Fruit fly (Drosophila melanogaster) whole organism, embryonic: Measurements from ENCODE around the gene ND-B16.6.

Source experiments
- Atf6 ChIP-seq: fragments of 200-800 bp; sonication (Bioruptor generic); IDR thresholded peaks from 2 replicates; pipeline ENCODE4 v1.3.6; 2022; ENCODE audit warnings: missing biosample characterization, missing genetic modification characterization
- Bdp1 ChIP-seq: fragments of 200-800 bp; sonication (Bioruptor generic); optimal IDR thresholded peaks from 3 replicates; lab custom pipeline; 2016; ENCODE audit warnings: missing biosample characterization, missing genetic modification characterization
- C15 ChIP-seq: fragments of 200-800 bp; sonication (Bioruptor generic); IDR thresholded peaks from 3 replicates; pipeline ENCODE4 v1.3.6; 2022; ENCODE audit warnings: missing biosample characterization, missing genetic modification characterization
- CG10543 ChIP-seq: fragments of 200-800 bp; sonication (Bioruptor generic); optimal IDR thresholded peaks from 3 replicates; lab custom pipeline; 2017; ENCODE audit warnings: missing biosample characterization, mild to moderate bottlenecking, missing genetic modification characterization, moderate library complexity
- CG10565 ChIP-seq: fragments of 200-800 bp; sonication (Bioruptor generic); optimal IDR thresholded peaks from 3 replicates; lab custom pipeline; 2016; ENCODE audit warnings: missing biosample characterization, mild to moderate bottlenecking, missing genetic modification characterization
- CG11093 ChIP-seq: fragments of 200-800 bp; sonication (Bioruptor generic); IDR thresholded peaks from 3 replicates; pipeline ENCODE4 v1.3.6; 2022; ENCODE audit warnings: missing biosample characterization, missing genetic modification characterization
- CG11398 ChIP-seq: fragments of 200-800 bp; sonication (Bioruptor generic); optimal IDR thresholded peaks from 2 replicates; lab custom pipeline; 2016; ENCODE audit warnings: missing biosample characterization, missing genetic modification characterization
- CG11456 ChIP-seq: fragments of 200-800 bp; sonication (Bioruptor generic); IDR thresholded peaks from 3 replicates; pipeline ENCODE4 v1.3.6; 2022; ENCODE audit warnings: missing biosample characterization, missing genetic modification characterization
- CG12104 ChIP-seq: fragments of 200-800 bp; sonication (Bioruptor generic); optimal IDR thresholded peaks from 3 replicates; lab custom pipeline; 2016; ENCODE audit warnings: missing biosample characterization, missing genetic modification characterization
- CG12155 ChIP-seq: fragments of 200-800 bp; sonication (Bioruptor generic); optimal IDR thresholded peaks from 3 replicates; lab custom pipeline; 2016; ENCODE audit warnings: missing biosample characterization, missing genetic modification characterization
- CG1233 ChIP-seq: fragments of 200-800 bp; sonication (Bioruptor generic); optimal IDR thresholded peaks from 4 replicates; lab custom pipeline; 2018; ENCODE audit warnings: missing biosample characterization, mild to moderate bottlenecking, missing genetic modification characterization
- CG13894 ChIP-seq: fragments of 200-800 bp; sonication (Bioruptor generic); optimal IDR thresholded peaks from 3 replicates; lab custom pipeline; 2018; ENCODE audit warnings: missing biosample characterization, mild to moderate bottlenecking, missing genetic modification characterization, moderate library complexity
- CG14710 ChIP-seq: fragments of 200-800 bp; sonication (Bioruptor generic); optimal IDR thresholded peaks from 3 replicates; lab custom pipeline; 2019; ENCODE audit warnings: missing biosample characterization, mild to moderate bottlenecking, missing genetic modification characterization, moderate library complexity
- CG15479 ChIP-seq: fragments of 200-800 bp; sonication (Bioruptor generic); optimal IDR thresholded peaks from 3 replicates; lab custom pipeline; 2019; ENCODE audit warnings: missing biosample characterization, mild to moderate bottlenecking, missing genetic modification characterization, moderate library complexity
- CG15696 ChIP-seq: fragments of 200-800 bp; sonication (Bioruptor generic); optimal IDR thresholded peaks from 2 replicates; lab custom pipeline; 2019; ENCODE audit warnings: missing biosample characterization, mild to moderate bottlenecking, missing genetic modification characterization, moderate library complexity
- CG17361 ChIP-seq: fragments of 200-800 bp; sonication (Bioruptor generic); IDR thresholded peaks from 3 replicates; pipeline ENCODE4 v1.3.6; 2022; ENCODE audit warnings: missing biosample characterization, missing genetic modification characterization
- CG18476 ChIP-seq: fragments of 200-800 bp; sonication (Bioruptor generic); optimal IDR thresholded peaks from 2 replicates; lab custom pipeline; 2016; ENCODE audit warnings: missing biosample characterization, mild to moderate bottlenecking, missing genetic modification characterization
- CG30431 ChIP-seq: fragments of 200-800 bp; sonication (Bioruptor generic); optimal IDR thresholded peaks from 2 replicates; lab custom pipeline; 2017; ENCODE audit warnings: missing biosample characterization, missing genetic modification characterization
- CG3281 ChIP-seq: fragments of 200-800 bp; sonication (Bioruptor generic); optimal IDR thresholded peaks from 3 replicates; lab custom pipeline; 2017; ENCODE audit warnings: missing biosample characterization, mild to moderate bottlenecking, missing genetic modification characterization
- CG3838 ChIP-seq: fragments of 200-800 bp; sonication (Bioruptor generic); optimal IDR thresholded peaks from 3 replicates; lab custom pipeline; 2016; ENCODE audit warnings: missing biosample characterization, missing genetic modification characterization
- CG6683 ChIP-seq: fragments of 200-800 bp; sonication (Bioruptor generic); optimal IDR thresholded peaks from 2 replicates; lab custom pipeline; 2017; ENCODE audit warnings: missing biosample characterization, mild to moderate bottlenecking, missing genetic modification characterization, missing genetic modification reagents
- CG6765 ChIP-seq: fragments of 200-800 bp; sonication (Bioruptor generic); optimal IDR thresholded peaks from 3 replicates; lab custom pipeline; 2017; ENCODE audit warnings: missing biosample characterization, mild to moderate bottlenecking, missing genetic modification characterization
- CG8290 ChIP-seq, 3 experiments: fragments of 200-800 bp; sonication (Bioruptor generic); optimal IDR thresholded peaks; 2 replicates each; lab custom pipeline; 2016 to 2019; ENCODE audit warnings: missing biosample characterization in 3 of 3, missing genetic modification characterization in 3 of 3, mild to moderate bottlenecking in 2 of 3, moderate library complexity in 1 of 3
- CG9437 ChIP-seq: fragments of 200-800 bp; sonication (Bioruptor generic); optimal IDR thresholded peaks from 2 replicates; lab custom pipeline; 2018; ENCODE audit warnings: missing biosample characterization, mild to moderate bottlenecking, missing genetic modification characterization
- CG9797 ChIP-seq: fragments of 200-800 bp; sonication (Bioruptor generic); optimal IDR thresholded peaks from 3 replicates; lab custom pipeline; 2018; ENCODE audit warnings: missing biosample characterization, mild to moderate bottlenecking, missing genetic modification characterization
- CoRest ChIP-seq: fragments of 200-800 bp; sonication (Bioruptor generic); optimal IDR thresholded peaks from 3 replicates; lab custom pipeline; 2018; ENCODE audit warnings: missing biosample characterization, mild to moderate bottlenecking, missing genetic modification characterization, moderate library complexity
- Eip74EF ChIP-seq, 2 experiments: fragments of 200-800 bp in 1 of 2; fragments of >200 bp in 1 of 2; sonication (Bioruptor generic) in 1 of 2; optimal IDR thresholded peaks; 2 replicates each; lab custom pipeline; 2017 to 2019; ENCODE audit warnings: missing biosample characterization in 2 of 2, missing genetic modification characterization in 2 of 2, mild to moderate bottlenecking in 1 of 2, moderate library complexity in 1 of 2
- Fer1 ChIP-seq: fragments of 200-800 bp; sonication (Bioruptor generic); optimal IDR thresholded peaks from 2 replicates; lab custom pipeline; 2017; ENCODE audit warnings: missing biosample characterization, mild to moderate bottlenecking, missing genetic modification characterization
- MTF-1 ChIP-seq: fragments of 200-800 bp; sonication (Bioruptor generic); optimal IDR thresholded peaks from 2 replicates; lab custom pipeline; 2018; ENCODE audit warnings: missing biosample characterization, mild to moderate bottlenecking, missing genetic modification characterization, borderline replicate concordance
- Oli ChIP-seq: fragments of 200-800 bp; sonication (Bioruptor generic); optimal IDR thresholded peaks from 2 replicates; lab custom pipeline; 2018; ENCODE audit warnings: missing biosample characterization, mild to moderate bottlenecking, missing genetic modification characterization, moderate library complexity
- Rx ChIP-seq: fragments of 200-800 bp; sonication (Bioruptor generic); IDR thresholded peaks from 2 replicates; pipeline ENCODE4 v1.3.6; 2022; ENCODE audit warnings: missing biosample characterization, missing genetic modification characterization
- Six4 ChIP-seq: fragments of 200-800 bp; sonication (Bioruptor generic); optimal IDR thresholded peaks from 2 replicates; lab custom pipeline; 2016; ENCODE audit warnings: missing biosample characterization, missing genetic modification characterization
- ash1 ChIP-seq: fragments of 200-800 bp; sonication (Bioruptor generic); optimal IDR thresholded peaks from 2 replicates; lab custom pipeline; 2018; ENCODE audit warnings: missing biosample characterization, mild to moderate bottlenecking, missing genetic modification characterization
- btn ChIP-seq: fragments of 200-800 bp; sonication (Bioruptor generic); optimal IDR thresholded peaks from 2 replicates; lab custom pipeline; 2016; ENCODE audit warnings: missing biosample characterization, missing genetic modification characterization
- chinmo ChIP-seq: fragments of 200-800 bp; sonication (Bioruptor generic); IDR thresholded peaks from 4 replicates; pipeline ENCODE4 v1.3.6; 2022; ENCODE audit warnings: missing biosample characterization, missing genetic modification characterization; ENCODE audit not compliant: partially characterized antibody
- ci ChIP-seq: fragments of 200-800 bp; sonication (Bioruptor generic); IDR thresholded peaks from 3 replicates; pipeline ENCODE4 v1.3.6; 2022; ENCODE audit warnings: missing biosample characterization, missing genetic modification characterization
- crol ChIP-seq: fragments of 200-800 bp; sonication (Bioruptor generic); IDR thresholded peaks from 2 replicates; pipeline ENCODE4 v1.3.6; 2022; ENCODE audit warnings: missing biosample characterization, missing genetic modification characterization
- fd96Cb ChIP-seq: fragments of 200-800 bp; sonication (Bioruptor generic); optimal IDR thresholded peaks from 2 replicates; lab custom pipeline; 2018; ENCODE audit warnings: missing biosample characterization, mild to moderate bottlenecking, missing genetic modification characterization, moderate library complexity
- grau ChIP-seq: fragments of 200-800 bp; optimal IDR thresholded peaks from 3 replicates; lab custom pipeline; 2019; ENCODE audit warnings: missing biosample characterization, mild to moderate bottlenecking, missing genetic modification characterization, moderate library complexity
- gt ChIP-seq: fragments of 200-800 bp; sonication (Bioruptor generic); IDR thresholded peaks from 2 replicates; pipeline ENCODE4 v1.3.6; 2022; ENCODE audit warnings: missing biosample characterization, missing genetic modification characterization
- lmd ChIP-seq: fragments of 200-800 bp; sonication (Bioruptor generic); IDR thresholded peaks from 2 replicates; pipeline ENCODE4 v1.3.6; 2022; ENCODE audit warnings: missing biosample characterization, missing genetic modification characterization
- nmo ChIP-seq: fragments of 200-800 bp; sonication (Bioruptor generic); optimal IDR thresholded peaks from 2 replicates; lab custom pipeline; 2018; ENCODE audit warnings: missing biosample characterization, mild to moderate bottlenecking, missing genetic modification characterization, moderate library complexity
- p53 ChIP-seq: fragments of 200-800 bp; sonication (Bioruptor generic); optimal IDR thresholded peaks from 2 replicates; lab custom pipeline; 2016; ENCODE audit warnings: missing biosample characterization, missing genetic modification characterization
- pnt ChIP-seq: fragments of 200-800 bp; sonication (Bioruptor generic); optimal IDR thresholded peaks from 3 replicates; lab custom pipeline; 2016; ENCODE audit warnings: missing biosample characterization, missing genetic modification characterization
- ranshi ChIP-seq: fragments of 200-800 bp; sonication (Bioruptor generic); IDR thresholded peaks from 2 replicates; pipeline ENCODE4 v1.3.6; 2022; ENCODE audit warnings: missing biosample characterization, missing genetic modification characterization
- sd ChIP-seq: fragments of 200-800 bp; sonication (Bioruptor generic); optimal IDR thresholded peaks from 3 replicates; lab custom pipeline; 2018; ENCODE audit warnings: missing biosample characterization, mild to moderate bottlenecking, missing genetic modification characterization, moderate library complexity
- shn ChIP-seq: fragments of 200-800 bp; sonication (Bioruptor generic); optimal IDR thresholded peaks from 3 replicates; lab custom pipeline; 2016; ENCODE audit warnings: missing biosample characterization, missing genetic modification characterization
- sob ChIP-seq: fragments of 200-800 bp; sonication (Bioruptor generic); IDR thresholded peaks from 2 replicates; pipeline ENCODE4 v1.3.6; 2022; ENCODE audit warnings: missing biosample characterization, missing genetic modification characterization
- ssp ChIP-seq: fragments of 200-800 bp; sonication (Bioruptor generic); IDR thresholded peaks from 2 replicates; pipeline ENCODE4 v1.3.6; 2022; ENCODE audit warnings: missing biosample characterization, missing genetic modification characterization

The ND-B16.6 gene

dm6 chrX:6330369-6330949 is 19.7 kb downstream of the ND-B16.6 start, which contains the start of gene CG42240 (continued):
- TF ChIP-seq CG12155 (GFP tag; lab: Kevin White, UChicago) = peak; percentile 75
- TF ChIP-seq CG10565 (GFP tag; lab: Kevin White, UChicago) = peak; percentile 27
- peak; percentile 74 for TF ChIP-seq CG11093 (GFP tag; lab: Robert Waterston, UW)
- peak; percentile 54 for TF ChIP-seq CG11398 (GFP tag; lab: Kevin White, UChicago)
- no peak for TF ChIP-seq sd (tag; lab: Kevin White, UChicago)
- TF ChIP-seq MTF-1 (GFP tag; lab: Kevin White, UChicago) = peak; percentile 16
- TF ChIP-seq ranshi (GFP tag; lab: Robert Waterston, UW) = peak; percentile 47; the same call in 1 of the 2 replicates
- peak; percentile 73 for TF ChIP-seq sob (GFP tag; lab: Robert Waterston, UW)
- peak; percentile 98 for TF ChIP-seq CG17361 (GFP tag; lab: Robert Waterston, UW)
- TF ChIP-seq p53 (GFP tag; lab: Kevin White, UChicago) = no peak
- peak; percentile 91 for TF ChIP-seq CG12104
- TF ChIP-seq fd96Cb (tag; lab: Kevin White, UChicago) = peak; percentile 92
- TF ChIP-seq ash1 = no peak
- TF ChIP-seq ci = peak; percentile 72; the same call in 2 of the 3 replicates
- peak; percentile 48 for TF ChIP-seq shn (GFP tag; lab: Kevin White, UChicago)
- peak; percentile 88 for TF ChIP-seq CG1233 (GFP tag; lab: Kevin White, UChicago)
- peak; percentile 95 for TF ChIP-seq Oli (tag; lab: Kevin White, UChicago)
- TF ChIP-seq CoRest (tag; lab: Kevin White, UChicago) = peak; percentile 95
- TF ChIP-seq Bdp1 = peak; percentile 39
- peak; percentile 87 for TF ChIP-seq CG18476 (GFP tag; lab: Kevin White, UChicago)
- TF ChIP-seq Atf6 (GFP tag; lab: Robert Waterston, UW) = peak; percentile 85
- peak; percentile 93 for TF ChIP-seq Fer1
- TF ChIP-seq Rx (GFP tag; lab: Robert Waterston, UW) = peak; percentile 52; the same call in 1 of the 2 replicates
- TF ChIP-seq CG13894 (tag; lab: Kevin White, UChicago) = peak; percentile 68
- 0 out of 3 replicates have a peak, but pooled peaks have one; percentile 49 for TF ChIP-seq C15 (GFP tag; lab: Robert Waterston, UW)
- TF ChIP-seq CG15479 = no peak
- no peak for TF ChIP-seq crol (GFP tag; lab: Robert Waterston, UW)
- peak; percentile 96 for TF ChIP-seq nmo (GFP tag; lab: Kevin White, UChicago)
- peak in 1 of 2 experiments; percentile 95 for TF ChIP-seq Eip74EF (GFP tag; optimal IDR thresholded peaks at IDR 0.05; lab: Kevin White, UChicago)
- peak; percentile 52 for TF ChIP-seq CG3838 (GFP tag; lab: Kevin White, UChicago)
- peak; percentile 24 for TF ChIP-seq CG9797 (GFP tag; lab: Kevin White, UChicago)
- peak; percentile 92 for TF ChIP-seq CG14710
- TF ChIP-seq CG10543 (GFP tag; lab: Kevin White, UChicago) = peak; percentile 79
- TF ChIP-seq chinmo (GFP tag; lab: Robert Waterston, UW) = 0 out of 4 replicates have a peak, but pooled peaks have one; percentile 35
- peak; percentile 81 for TF ChIP-seq CG6683
- TF ChIP-seq CG8290 (GFP tag; optimal IDR thresholded peaks at IDR 0.05; lab: Kevin White, UChicago) = peak; percentile 29
- TF ChIP-seq CG8290 (tag; optimal IDR thresholded peaks at IDR 0.05; lab: Kevin White, UChicago) = peak; percentile 72 to 81
- peak; percentile 84 for TF ChIP-seq Six4 (GFP tag; lab: Kevin White, UChicago)
- peak; percentile 51 for TF ChIP-seq btn (GFP tag; lab: Kevin White, UChicago)
- TF ChIP-seq CG15696 (tag; lab: Kevin White, UChicago) = peak; percentile 71
- TF ChIP-seq CG11456 (GFP tag; lab: Robert Waterston, UW) = 0 out of 3 replicates have a peak, but pooled peaks have one; percentile 58
- TF ChIP-seq pnt (GFP tag; lab: Kevin White, UChicago) = peak; percentile 67
- TF ChIP-seq CG9437 (GFP tag; lab: Kevin White, UChicago) = peak; percentile 93
- TF ChIP-seq gt = 0 out of 2 replicates have a peak, but pooled peaks have one; percentile 23
- TF ChIP-seq grau = peak; percentile 92
- peak; percentile 82 for TF ChIP-seq CG30431 (GFP tag; lab: Kevin White, UChicago)
- peak; percentile 93 for TF ChIP-seq CG3281
- peak; percentile 84 for TF ChIP-seq lmd (GFP tag; lab: Robert Waterston, UW)
- peak; percentile 85 for TF ChIP-seq CG6765 (GFP tag; lab: Kevin White, UChicago)
- TF ChIP-seq ssp (GFP tag; lab: Robert Waterston, UW) = peak; percentile 63
